Fruit fly (Drosophila melanogaster): ENCODE results near the gene ValRS-m.

ValRS-m gene

dm6 chr3L:8949823-8950222 is 14.7 kb downstream of the ValRS-m start:
- TF ChIP-seq Myc (optimal IDR thresholded peaks at IDR 0.05), result no peak
- TF ChIP-seq Dfd (GFP tag; optimal IDR thresholded peaks at IDR 0.05), result peak; percentile 57

DNA sequence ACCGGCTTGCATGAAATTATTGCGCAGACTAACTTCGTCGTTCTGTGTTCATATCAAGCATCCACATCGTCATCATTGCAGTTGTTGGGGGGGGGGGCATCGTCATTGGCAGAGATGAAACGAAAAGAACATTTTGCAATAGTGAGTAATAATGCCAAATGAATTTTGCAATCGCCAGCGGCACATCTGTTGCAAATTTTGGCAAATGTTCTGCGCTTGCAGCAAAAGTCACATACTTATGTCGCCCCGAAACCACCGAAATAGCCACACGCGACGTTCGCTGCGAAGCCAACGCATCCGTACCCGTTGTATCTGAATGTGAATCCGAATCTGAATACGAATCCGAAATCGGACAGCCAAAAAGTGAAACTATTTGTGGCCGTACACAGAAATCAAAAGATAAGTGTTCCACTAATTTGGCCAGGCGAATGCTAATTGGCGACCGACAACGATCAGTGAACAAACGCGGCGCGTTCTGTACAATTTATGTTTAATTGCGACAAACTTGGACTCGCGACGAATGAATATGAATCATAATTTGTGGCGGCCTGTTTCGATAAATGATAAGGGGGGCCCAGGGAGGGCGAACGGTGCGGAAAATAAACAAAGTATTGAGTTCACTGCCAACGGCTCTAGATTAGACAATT is 16.6 kb downstream of the ValRS-m start:
- TF ChIP-seq CG32264 (GFP tag; optimal IDR thresholded peaks at IDR 0.05) (no peak), Dif (GFP tag; optimal IDR thresholded peaks at IDR 0.05; ENCODE audit: partially characterized antibody) (no peak), N (GFP tag; optimal IDR thresholded peaks at IDR 0.05) (no peak), foxo (GFP tag; optimal IDR thresholded peaks at IDR 0.05) (no peak), CG9705 (GFP tag; optimal IDR thresholded peaks at IDR 0.05) (no peak), Abd-B (GFP tag; optimal IDR thresholded peaks at IDR 0.05) (no peak), rgr (GFP tag; optimal IDR thresholded peaks at IDR 0.05) (no peak), fru (GFP tag; optimal IDR thresholded peaks at IDR 0.05) (no peak), psq (GFP tag; optimal IDR thresholded peaks at IDR 0.05) (no peak), pan (optimal IDR thresholded peaks at IDR 0.05) (no peak), Rel (GFP tag; optimal IDR thresholded peaks at IDR 0.05) (no peak), Rel (tag; optimal IDR thresholded peaks at IDR 0.05) (no peak), Hnf4 (GFP tag; optimal IDR thresholded peaks at IDR 0.05) (no peak), sage (GFP tag; optimal IDR thresholded peaks at IDR 0.05) (no peak), jim (GFP tag; optimal IDR thresholded peaks at IDR 0.05) (no peak), CrebA (GFP tag; optimal IDR thresholded peaks at IDR 0.05; ENCODE audit: borderline replicate concordance) (no peak), Sp1 (GFP tag; optimal IDR thresholded peaks at IDR 0.05) (no peak), Hr83 (GFP tag; optimal IDR thresholded peaks at IDR 0.05; ENCODE audit: poor library complexity, severe bottlenecking) (no peak), usp (GFP tag; optimal IDR thresholded peaks at IDR 0.05) (no peak)

- TF ChIP-seq CrebA (GFP tag; optimal IDR thresholded peaks at IDR 0.05; ENCODE audit: borderline replicate concordance), result no peak
- TF ChIP-seq OdsH (GFP tag; optimal IDR thresholded peaks at IDR 0.05), result no peak
- TF ChIP-seq N (GFP tag; optimal IDR thresholded peaks at IDR 0.05), result no peak
- TF ChIP-seq h (GFP tag; optimal IDR thresholded peaks at IDR 0.05), result no peak
- TF ChIP-seq dsf (GFP tag; optimal IDR thresholded peaks at IDR 0.05; ENCODE audit: borderline replicate concordance), result no peak
- TF ChIP-seq sage (GFP tag; optimal IDR thresholded peaks at IDR 0.05), result no peak
Observed at dm6 chr3L:8939654-8940053, 24.9 kb downstream of the ValRS-m start.

dm6 chr3L:8931916-8932315 is 32.7 kb downstream of the ValRS-m start:
- TF ChIP-seq CrebA (GFP tag; optimal IDR thresholded peaks at IDR 0.05; ENCODE audit: borderline replicate concordance), result peak; percentile 34
- TF ChIP-seq CG9705 (GFP tag; optimal IDR thresholded peaks at IDR 0.05), result no peak

DNA sequence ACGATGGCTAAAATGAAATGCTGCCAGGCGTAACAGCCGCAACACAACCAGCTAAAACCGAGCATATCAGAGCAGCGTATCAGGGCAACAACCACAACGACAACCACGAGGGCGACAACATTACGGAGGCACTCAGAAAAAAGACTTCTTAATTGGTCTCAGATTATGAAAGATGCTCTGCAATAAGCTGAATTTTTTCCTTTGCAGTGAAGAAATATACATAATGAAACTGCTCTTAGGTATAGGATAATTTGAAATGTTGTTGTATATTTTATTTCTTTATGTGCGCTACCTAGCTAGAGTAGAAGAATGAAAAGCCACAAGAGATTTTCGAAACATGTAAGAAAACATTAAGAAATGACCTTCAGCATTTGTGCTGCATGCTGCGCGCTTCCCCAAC is 35.0 kb downstream of the ValRS-m start:
- TF ChIP-seq dmrt93B (GFP tag; optimal IDR thresholded peaks at IDR 0.05) (no peak), CG32264 (GFP tag; optimal IDR thresholded peaks at IDR 0.05) (no peak), jim (GFP tag; optimal IDR thresholded peaks at IDR 0.05) (no peak), N (GFP tag; optimal IDR thresholded peaks at IDR 0.05) (no peak), ey (GFP tag; optimal IDR thresholded peaks at IDR 0.05) (no peak), CG9705 (GFP tag; optimal IDR thresholded peaks at IDR 0.05) (no peak), psq (GFP tag; optimal IDR thresholded peaks at IDR 0.05) (no peak)

DNA sequence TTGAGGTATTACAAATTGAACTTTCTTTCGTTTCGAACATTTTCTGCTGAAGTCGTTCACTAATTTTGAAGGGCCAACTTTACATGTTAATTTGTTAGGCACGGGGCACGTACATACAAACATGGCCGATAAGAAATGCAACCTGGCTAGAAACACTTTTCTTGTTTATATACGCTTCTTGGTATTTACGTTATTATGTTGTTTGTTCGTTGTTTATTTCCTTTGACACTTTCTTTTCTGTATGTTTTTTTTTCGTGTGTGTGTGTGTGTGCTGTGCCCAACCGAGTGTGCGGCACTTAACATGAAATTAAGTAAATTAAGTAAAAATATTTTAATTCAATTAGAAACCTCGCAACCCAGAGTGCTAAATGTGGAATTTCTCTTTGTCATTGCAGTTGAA is 38.9 kb downstream of the ValRS-m start:
- TF ChIP-seq CrebA (GFP tag; optimal IDR thresholded peaks at IDR 0.05; ENCODE audit: borderline replicate concordance) (no peak), CG9705 (GFP tag; optimal IDR thresholded peaks at IDR 0.05) (no peak), Mio (GFP tag; optimal IDR thresholded peaks at IDR 0.05) (no peak), N (GFP tag; optimal IDR thresholded peaks at IDR 0.05) (no peak), psq (GFP tag; optimal IDR thresholded peaks at IDR 0.05) (no peak), ey (GFP tag; optimal IDR thresholded peaks at IDR 0.05) (no peak), sage (GFP tag; optimal IDR thresholded peaks at IDR 0.05) (no peak), Myc (optimal IDR thresholded peaks at IDR 0.05) (no peak), lola (GFP tag; optimal IDR thresholded peaks at IDR 0.05) (no peak), h (GFP tag; optimal IDR thresholded peaks at IDR 0.05) (no peak)

DNA sequence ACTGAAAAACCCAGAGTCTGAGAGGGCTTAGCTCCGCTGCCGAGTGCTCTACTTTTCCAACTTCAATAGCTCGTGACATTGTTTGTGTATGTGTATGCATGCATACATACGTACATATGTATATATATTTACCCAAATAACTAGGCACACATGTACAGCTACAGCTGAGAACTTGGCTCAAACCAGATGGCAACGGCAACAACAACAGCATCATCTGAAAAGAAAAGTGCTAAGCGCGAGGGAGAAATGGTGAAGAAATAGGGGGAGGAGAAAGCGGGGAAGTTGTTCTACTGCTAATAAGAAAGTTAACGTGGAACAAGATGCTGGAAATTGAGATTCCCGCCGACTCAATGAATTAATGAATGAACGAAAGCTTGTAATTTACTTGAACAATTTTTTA is 39.6 kb downstream of the ValRS-m start:
- TF ChIP-seq Dfd (GFP tag; optimal IDR thresholded peaks at IDR 0.05) (no peak), Rel (GFP tag; optimal IDR thresholded peaks at IDR 0.05) (no peak), Rel (tag; optimal IDR thresholded peaks at IDR 0.05) (no peak), GATAd (GFP tag; optimal IDR thresholded peaks at IDR 0.05) (no peak), Hr83 (GFP tag; optimal IDR thresholded peaks at IDR 0.05; ENCODE audit: poor library complexity, severe bottlenecking) (no peak), sv (GFP tag; optimal IDR thresholded peaks at IDR 0.05) (no peak), CrebA (GFP tag; optimal IDR thresholded peaks at IDR 0.05; ENCODE audit: borderline replicate concordance) (no peak), fru (GFP tag; optimal IDR thresholded peaks at IDR 0.05) (no peak), br (GFP tag; optimal IDR thresholded peaks at IDR 0.05) (no peak), CG9705 (GFP tag; optimal IDR thresholded peaks at IDR 0.05) (no peak), CG32264 (GFP tag; optimal IDR thresholded peaks at IDR 0.05) (no peak), rgr (GFP tag; optimal IDR thresholded peaks at IDR 0.05) (no peak), Mio (GFP tag; optimal IDR thresholded peaks at IDR 0.05) (no peak), Abd-B (GFP tag; optimal IDR thresholded peaks at IDR 0.05) (no peak)

All from whole organism, wandering third instar larva.